Fruit fly (Drosophila melanogaster) whole organism, embryonic: Measurements from ENCODE around the gene Atg14.
A peak's percentile ranks its signal among the peaks of the same experiment; 100 is the strongest.

Experiments
- Antp ChIP-seq: fragments of 200-800 bp; sonication (Bioruptor generic); optimal IDR thresholded peaks from 3 replicates; lab custom pipeline; 2016; ENCODE audit warnings: missing biosample characterization, missing genetic modification characterization
- CG10431 ChIP-seq: fragments of 200-800 bp; sonication (Bioruptor generic); optimal IDR thresholded peaks from 3 replicates; lab custom pipeline; 2018; ENCODE audit warnings: missing biosample characterization, mild to moderate bottlenecking, missing genetic modification characterization
- CG11560 ChIP-seq: fragments of 200-800 bp; sonication (Bioruptor generic); IDR thresholded peaks from 3 replicates; pipeline ENCODE4 v1.3.6; 2022; ENCODE audit warnings: missing biosample characterization, missing genetic modification characterization
- CG14014 ChIP-seq: fragments of 200-800 bp; sonication (Bioruptor generic); IDR thresholded peaks from 2 replicates; pipeline ENCODE4 v1.3.6; 2022; ENCODE audit warnings: missing biosample characterization, missing genetic modification characterization
- CG14667 ChIP-seq: fragments of 200-800 bp; sonication (Bioruptor generic); IDR thresholded peaks from 2 replicates; pipeline ENCODE4 v1.3.6; 2022; ENCODE audit warnings: missing biosample characterization, missing genetic modification characterization
- CG16863 ChIP-seq: fragments of 200-800 bp; sonication (Bioruptor generic); optimal IDR thresholded peaks from 3 replicates; lab custom pipeline; 2016; ENCODE audit warnings: missing biosample characterization, missing genetic modification characterization
- CG1792 ChIP-seq: fragments of 200-800 bp; sonication (Bioruptor generic); optimal IDR thresholded peaks from 2 replicates; lab custom pipeline; 2016; ENCODE audit warnings: missing biosample characterization, missing genetic modification characterization
- CG31224 ChIP-seq: fragments of 200-800 bp; sonication (Bioruptor generic); IDR thresholded peaks from 2 replicates; pipeline ENCODE4 v1.3.6; 2022; ENCODE audit warnings: missing biosample characterization, missing genetic modification characterization
- CG3163 ChIP-seq: fragments of 200-800 bp; sonication (Bioruptor generic); optimal IDR thresholded peaks from 3 replicates; lab custom pipeline; 2016; ENCODE audit warnings: missing biosample characterization, missing genetic modification characterization
- CG3838 ChIP-seq: fragments of 200-800 bp; sonication (Bioruptor generic); optimal IDR thresholded peaks from 3 replicates; lab custom pipeline; 2016; ENCODE audit warnings: missing biosample characterization, missing genetic modification characterization
- CG4404 ChIP-seq: fragments of 200-800 bp; sonication (Bioruptor generic); IDR thresholded peaks from 2 replicates; pipeline ENCODE4 v1.3.6; 2022; ENCODE audit warnings: missing biosample characterization, missing genetic modification characterization
- CG4730 ChIP-seq: fragments of 200-800 bp; sonication (Bioruptor generic); IDR thresholded peaks from 2 replicates; pipeline ENCODE4 v1.3.6; 2022; ENCODE audit warnings: missing biosample characterization, missing genetic modification characterization
- CG6175 ChIP-seq: fragments of 200-800 bp; sonication (Bioruptor generic); IDR thresholded peaks from 3 replicates; pipeline ENCODE4 v1.3.6; 2022; ENCODE audit warnings: missing biosample characterization, missing genetic modification characterization
- CG6254 ChIP-seq: fragments of 200-800 bp; sonication (Bioruptor generic); optimal IDR thresholded peaks from 3 replicates; lab custom pipeline; 2017; ENCODE audit warnings: mild to moderate bottlenecking, missing biosample characterization, missing genetic modification reagents, missing genetic modification characterization
- CG7372 ChIP-seq: fragments of 200-800 bp; sonication (Bioruptor generic); IDR thresholded peaks from 2 replicates; pipeline ENCODE4 v1.3.6; 2022; ENCODE audit warnings: missing biosample characterization, missing genetic modification characterization
- CG8765 ChIP-seq: fragments of 200-800 bp; sonication (Bioruptor generic); IDR thresholded peaks from 2 replicates; pipeline ENCODE4 v1.3.6; 2022; ENCODE audit warnings: missing biosample characterization, missing genetic modification characterization
- CG9437 ChIP-seq: fragments of 200-800 bp; sonication (Bioruptor generic); optimal IDR thresholded peaks from 2 replicates; lab custom pipeline; 2018; ENCODE audit warnings: missing biosample characterization, mild to moderate bottlenecking, missing genetic modification characterization
- CG9727 ChIP-seq: fragments of 200-800 bp; sonication (Bioruptor generic); optimal IDR thresholded peaks from 3 replicates; lab custom pipeline; 2017; ENCODE audit warnings: missing biosample characterization, mild to moderate bottlenecking, missing genetic modification characterization
- CTCF ChIP-seq: fragments of 200-800 bp; sonication (Bioruptor generic); optimal IDR thresholded peaks from 2 replicates; lab custom pipeline; 2017; ENCODE audit warnings: missing biosample characterization, mild to moderate bottlenecking, missing genetic modification characterization, moderate library complexity
- Chrac-16 ChIP-seq: fragments of 200-800 bp; sonication (Bioruptor generic); optimal IDR thresholded peaks from 3 replicates; lab custom pipeline; 2016; ENCODE audit warnings: missing biosample characterization, missing genetic modification characterization
- E2f2 ChIP-seq: fragments of 200-800 bp; sonication (Bioruptor generic); IDR thresholded peaks from 2 replicates; pipeline ENCODE4 v1.3.6; 2022; ENCODE audit warnings: missing biosample characterization, missing genetic modification characterization
- Gsc ChIP-seq: fragments of 200-800 bp; sonication (Bioruptor generic); IDR thresholded peaks from 2 replicates; pipeline ENCODE4 v1.3.6; 2022; ENCODE audit warnings: missing biosample characterization, missing genetic modification characterization
- H2.0 ChIP-seq: fragments of 200-800 bp; sonication (Bioruptor generic); IDR thresholded peaks from 2 replicates; pipeline ENCODE4 v1.3.6; 2022; ENCODE audit warnings: missing biosample characterization, missing genetic modification characterization
- Hand ChIP-seq: fragments of 200-800 bp; sonication (Bioruptor generic); optimal IDR thresholded peaks from 2 replicates; lab custom pipeline; 2017; ENCODE audit warnings: mild to moderate bottlenecking, missing biosample characterization, missing genetic modification reagents, missing genetic modification characterization
- Hr51 ChIP-seq, 2 experiments: fragments of 200-800 bp; sonication (Bioruptor generic); optimal IDR thresholded peaks; 2 replicates in 1 of 2; 3 replicates in 1 of 2; lab custom pipeline; 2016 to 2018; ENCODE audit warnings: missing biosample characterization in 2 of 2, missing genetic modification characterization in 2 of 2, mild to moderate bottlenecking in 1 of 2, moderate library complexity in 1 of 2
- Meics ChIP-seq: fragments of 200-800 bp; sonication (Bioruptor generic); optimal IDR thresholded peaks from 2 replicates; lab custom pipeline; 2017; ENCODE audit warnings: missing biosample characterization, mild to moderate bottlenecking, missing genetic modification characterization
- Nf-YB ChIP-seq: fragments of 200-800 bp; sonication (Bioruptor generic); optimal IDR thresholded peaks from 3 replicates; lab custom pipeline; 2019; ENCODE audit warnings: missing biosample characterization, mild to moderate bottlenecking, missing genetic modification characterization, moderate library complexity
- NfI ChIP-seq: fragments of 200-800 bp; sonication (Bioruptor generic); optimal IDR thresholded peaks from 3 replicates; lab custom pipeline; 2018; ENCODE audit warnings: missing biosample characterization, mild to moderate bottlenecking, missing genetic modification characterization, moderate library complexity
- Pdp1 ChIP-seq, 2 experiments: fragments of 200-800 bp; sonication (Bioruptor generic); optimal IDR thresholded peaks; 3 replicates each; lab custom pipeline; 2016; ENCODE audit warnings: missing biosample characterization in 2 of 2, missing genetic modification characterization in 2 of 2, mild to moderate bottlenecking in 1 of 2, moderate library complexity in 1 of 2
- Stat92E ChIP-seq, 3 experiments: fragments of >200 bp in 2 of 3; fragments of 200-800 bp in 1 of 3; sonication (Bioruptor generic) in 1 of 3; optimal IDR thresholded peaks; 2 replicates each; lab custom pipeline; 2017 to 2019; ENCODE audit warnings: missing biosample characterization in 3 of 3, missing genetic modification characterization in 3 of 3, mild to moderate bottlenecking in 1 of 3, moderate library complexity in 1 of 3
- Tbp ChIP-seq: fragments of >200 bp; optimal IDR thresholded peaks from 2 replicates; lab custom pipeline; 2018; ENCODE audit warnings: missing biosample characterization, missing genetic modification characterization
- Trl ChIP-seq, 3 experiments: fragments of >200 bp in 2 of 3; fragments of 200-800 bp in 1 of 3; sonication (Bioruptor generic) in 1 of 3; optimal IDR thresholded peaks; 2 replicates in 1 of 3; 3 replicates in 2 of 3; lab custom pipeline; 2016 to 2017; ENCODE audit warnings: missing biosample characterization in 1 of 3, missing genetic modification characterization in 1 of 3
- aop ChIP-seq: fragments of 200-800 bp; sonication (Bioruptor generic); IDR thresholded peaks from 2 replicates; pipeline ENCODE4 v1.3.6; 2022; ENCODE audit warnings: missing biosample characterization, missing genetic modification characterization
- ase ChIP-seq: fragments of 200-800 bp; sonication (Bioruptor generic); IDR thresholded peaks from 3 replicates; pipeline ENCODE4 v1.3.6; 2022; ENCODE audit warnings: missing biosample characterization, missing genetic modification characterization
- ash1 ChIP-seq: fragments of 200-800 bp; sonication (Bioruptor generic); optimal IDR thresholded peaks from 2 replicates; lab custom pipeline; 2018; ENCODE audit warnings: missing biosample characterization, mild to moderate bottlenecking, missing genetic modification characterization
- br ChIP-seq: fragments of >200 bp; optimal IDR thresholded peaks from 2 replicates; lab custom pipeline; 2017
- dati ChIP-seq: fragments of 200-800 bp; sonication (Bioruptor generic); IDR thresholded peaks from 2 replicates; pipeline ENCODE4 v1.3.6; 2022; ENCODE audit warnings: missing biosample characterization, missing genetic modification characterization
- eyg ChIP-seq: fragments of 200-800 bp; sonication (Bioruptor generic); optimal IDR thresholded peaks from 3 replicates; lab custom pipeline; 2016; ENCODE audit warnings: missing biosample characterization, missing genetic modification characterization
- gt ChIP-seq: fragments of 200-800 bp; sonication (Bioruptor generic); IDR thresholded peaks from 2 replicates; pipeline ENCODE4 v1.3.6; 2022; ENCODE audit warnings: missing biosample characterization, missing genetic modification characterization
- kah ChIP-seq: fragments of 200-800 bp; sonication (Bioruptor generic); optimal IDR thresholded peaks from 2 replicates; lab custom pipeline; 2018; ENCODE audit warnings: missing biosample characterization, mild to moderate bottlenecking, missing genetic modification characterization
- kay ChIP-seq: fragments of 200-800 bp; sonication (Bioruptor generic); optimal IDR thresholded peaks from 2 replicates; lab custom pipeline; 2016; ENCODE audit warnings: missing biosample characterization, missing genetic modification characterization
- lmd ChIP-seq: fragments of 200-800 bp; sonication (Bioruptor generic); IDR thresholded peaks from 2 replicates; pipeline ENCODE4 v1.3.6; 2022; ENCODE audit warnings: missing biosample characterization, missing genetic modification characterization
- lola ChIP-seq, 3 experiments: fragments of >200 bp in 2 of 3; fragments of 200-800 bp in 1 of 3; sonication (Bioruptor generic) in 1 of 3; optimal IDR thresholded peaks; 2 replicates each; lab custom pipeline; 2017 to 2019; ENCODE audit warnings: missing biosample characterization in 3 of 3, missing genetic modification characterization in 3 of 3, mild to moderate bottlenecking in 1 of 3, moderate library complexity in 1 of 3
- pum ChIP-seq: fragments of 200-800 bp; sonication (Bioruptor generic); optimal IDR thresholded peaks from 2 replicates; lab custom pipeline; 2016; ENCODE audit warnings: missing biosample characterization, missing genetic modification characterization
- salm ChIP-seq: fragments of 200-800 bp; sonication (Bioruptor generic); optimal IDR thresholded peaks from 2 replicates; lab custom pipeline; 2018; ENCODE audit warnings: missing biosample characterization, mild to moderate bottlenecking, missing genetic modification characterization
- sc ChIP-seq, 3 experiments: fragments of >200 bp in 2 of 3; fragments of 200-800 bp in 1 of 3; sonication (Bioruptor generic) in 1 of 3; optimal IDR thresholded peaks; 2 replicates in 2 of 3; 3 replicates in 1 of 3; lab custom pipeline; 2017; ENCODE audit warnings: mild to moderate bottlenecking in 1 of 3, missing biosample characterization in 1 of 3, missing genetic modification characterization in 1 of 3, missing genetic modification reagents in 1 of 3
- scrt ChIP-seq: fragments of 200-800 bp; sonication (Bioruptor generic); optimal IDR thresholded peaks from 2 replicates; lab custom pipeline; 2018; ENCODE audit warnings: missing biosample characterization, mild to moderate bottlenecking, missing genetic modification characterization, moderate library complexity
- seq ChIP-seq: fragments of 200-800 bp; sonication (Bioruptor generic); IDR thresholded peaks from 2 replicates; pipeline ENCODE4 v1.3.6; 2022; ENCODE audit warnings: missing biosample characterization, missing genetic modification characterization
- sug ChIP-seq: fragments of 200-800 bp; optimal IDR thresholded peaks from 2 replicates; lab custom pipeline; 2019; ENCODE audit warnings: missing biosample characterization, mild to moderate bottlenecking, missing genetic modification characterization, moderate library complexity
- tna ChIP-seq: fragments of 200-800 bp; sonication (Bioruptor generic); IDR thresholded peaks from 2 replicates; pipeline ENCODE4 v1.3.6; 2022; ENCODE audit warnings: missing biosample characterization, missing genetic modification characterization; ENCODE audit not compliant: partially characterized antibody
- vnd ChIP-seq: fragments of 200-800 bp; sonication (Bioruptor generic); IDR thresholded peaks from 3 replicates; pipeline ENCODE4 v1.3.6; 2022; ENCODE audit warnings: missing biosample characterization, missing genetic modification characterization; ENCODE audit not compliant: partially characterized antibody

Gene Atg14

DNA sequence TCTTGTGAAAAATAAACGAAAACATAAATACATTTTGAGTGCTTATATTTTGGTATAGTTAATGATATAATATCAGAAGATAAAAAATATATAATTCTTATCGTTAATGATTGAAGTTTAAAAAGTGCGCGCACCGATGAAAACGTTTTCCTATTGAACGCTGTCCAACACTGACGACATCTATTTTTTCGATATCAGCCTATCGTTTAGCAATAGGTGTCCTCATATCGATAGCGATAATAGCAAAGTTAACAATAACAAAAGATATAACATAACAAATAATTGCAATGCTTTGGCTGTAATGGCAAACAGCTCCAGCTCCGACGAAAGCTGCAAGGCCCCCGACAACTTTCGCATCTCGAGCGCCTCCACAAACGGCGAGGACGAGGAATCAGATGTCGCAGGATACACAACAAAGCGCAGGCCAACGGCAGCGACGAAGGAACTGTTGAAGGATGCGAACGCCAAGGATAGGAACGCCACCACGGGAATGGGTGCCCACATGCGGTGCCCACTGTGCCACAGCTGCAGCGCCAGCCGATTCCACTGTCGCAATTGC, at the start of gene Atg14 (continued):
- TF ChIP-seq vnd (GFP tag; lab: Robert Waterston, UW): peak; percentile 92
- TF ChIP-seq br (lab: Kevin White, UChicago): no peak
- no peak for TF ChIP-seq CG10431 (GFP tag; lab: Kevin White, UChicago)
- TF ChIP-seq Stat92E (GFP tag; optimal IDR thresholded peaks at IDR 0.05; lab: Kevin White, UChicago): peak in 1 of 3 experiments; percentile 11
- TF ChIP-seq dati: no peak
- TF ChIP-seq CG14667: no peak
- no peak for TF ChIP-seq CTCF (GFP tag; lab: Kevin White, UChicago)
- TF ChIP-seq Nf-YB (GFP tag; lab: Kevin White, UChicago): no peak
- TF ChIP-seq CG3163 (GFP tag; lab: Kevin White, UChicago): no peak
- TF ChIP-seq Meics (GFP tag; lab: Kevin White, UChicago): no peak
- TF ChIP-seq ash1: no peak
- no peak for TF ChIP-seq kah (GFP tag; lab: Kevin White, UChicago)
- TF ChIP-seq Trl (optimal IDR thresholded peaks at IDR 0.05; lab: Kevin White, UChicago): no peak
- TF ChIP-seq Trl (GFP tag; optimal IDR thresholded peaks at IDR 0.05; lab: Kevin White, UChicago): no peak
- TF ChIP-seq CG4404 (GFP tag; lab: Robert Waterston, UW): no peak
- no peak for TF ChIP-seq CG6254 (GFP tag; lab: Kevin White, UChicago)
- TF ChIP-seq Pdp1 (GFP tag; optimal IDR thresholded peaks at IDR 0.05; lab: Kevin White, UChicago): peak in 1 of 2 experiments; percentile 52
- no peak for TF ChIP-seq aop (GFP tag; lab: Robert Waterston, UW)
- TF ChIP-seq Antp (GFP tag; lab: Kevin White, UChicago): no peak
- TF ChIP-seq CG6175 (GFP tag; lab: Robert Waterston, UW): no peak
- no peak; the same call in 1 of the 2 replicates for TF ChIP-seq lmd (GFP tag; lab: Robert Waterston, UW)
- TF ChIP-seq CG14014 (GFP tag; lab: Robert Waterston, UW): no peak
- TF ChIP-seq CG9437 (GFP tag; lab: Kevin White, UChicago): no peak
- no peak for TF ChIP-seq CG16863 (GFP tag; lab: Kevin White, UChicago)
- TF ChIP-seq CG31224 (GFP tag; lab: Robert Waterston, UW): no peak
- TF ChIP-seq eyg: no peak
- no peak for TF ChIP-seq Gsc (GFP tag; lab: Robert Waterston, UW)
- no peak for TF ChIP-seq Chrac-16
- no peak for TF ChIP-seq lola (GFP tag; optimal IDR thresholded peaks at IDR 0.05; lab: Kevin White, UChicago)
- TF ChIP-seq E2f2 (GFP tag; lab: Robert Waterston, UW): peak; percentile 98
- TF ChIP-seq Hand: no peak
- peak; percentile 98 for TF ChIP-seq tna (GFP tag; lab: Robert Waterston, UW)
- TF ChIP-seq ase: no peak
- TF ChIP-seq scrt (GFP tag; lab: Kevin White, UChicago): peak; percentile 1
- TF ChIP-seq CG9727: no peak
- peak; percentile 40 for TF ChIP-seq NfI
- TF ChIP-seq CG1792 (GFP tag; lab: Kevin White, UChicago): no peak
- TF ChIP-seq CG3838 (GFP tag; lab: Kevin White, UChicago): no peak
- no peak for TF ChIP-seq salm (tag; lab: Kevin White, UChicago)
- TF ChIP-seq sc (optimal IDR thresholded peaks at IDR 0.05; lab: Kevin White, UChicago): no peak
- TF ChIP-seq sc (GFP tag; optimal IDR thresholded peaks at IDR 0.05; lab: Kevin White, UChicago): no peak
- peak; percentile 28 for TF ChIP-seq sug (tag; lab: Kevin White, UChicago)
- no peak for TF ChIP-seq CG4730 (GFP tag; lab: Robert Waterston, UW)
- no peak for TF ChIP-seq CG8765 (GFP tag; lab: Robert Waterston, UW)
- TF ChIP-seq Hr51 (GFP tag; optimal IDR thresholded peaks at IDR 0.05; lab: Kevin White, UChicago): no peak
- TF ChIP-seq kay: no peak
- TF ChIP-seq H2.0 (GFP tag; lab: Robert Waterston, UW): no peak
- no peak for TF ChIP-seq gt (GFP tag; lab: Robert Waterston, UW)
- no peak for TF ChIP-seq pum (GFP tag; lab: Kevin White, UChicago)
- no peak for TF ChIP-seq Tbp (GFP tag; lab: Kevin White, UChicago)
- no peak for TF ChIP-seq CG7372
- TF ChIP-seq CG11560 (tag; lab: Robert Waterston, UW): no peak
- TF ChIP-seq seq: no peak
